Worm (Caenorhabditis elegans): ENCODE results near the gene unc-50.

Gene unc-50

DNA sequence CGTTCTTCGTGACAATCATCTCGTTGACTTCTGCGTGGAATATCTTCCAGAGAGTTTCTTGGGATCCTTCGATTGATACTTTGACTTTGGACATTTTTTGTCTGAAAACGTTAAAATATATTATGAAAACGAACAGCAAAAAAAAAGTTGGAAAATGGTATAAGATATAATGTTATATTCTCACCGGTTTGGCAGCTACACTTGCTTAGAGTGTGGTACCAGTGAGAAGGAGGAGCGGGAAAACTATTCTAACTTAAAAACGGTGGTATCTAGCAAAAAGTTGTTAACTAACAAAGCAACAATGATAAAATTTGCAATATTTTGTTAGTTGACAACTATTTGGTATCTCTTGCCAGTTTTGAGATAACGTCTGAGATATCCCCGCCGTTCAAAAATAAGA is 23.8 kb upstream of the unc-50 start, which contains the start of gene tbx-9:
Gene tbx-9, minus strand, starts transcription at position 101 of the 400 bp plus-strand sequence.
- TF ChIP-seq W03F9.2 (tag; optimal IDR thresholded peaks at IDR 0.05), result no peak
- no peak for TF ChIP-seq him-1 (tag; optimal IDR thresholded peaks at IDR 0.05)
- no peak for TF ChIP-seq dao-5 (tag; optimal IDR thresholded peaks at IDR 0.05)

DNA sequence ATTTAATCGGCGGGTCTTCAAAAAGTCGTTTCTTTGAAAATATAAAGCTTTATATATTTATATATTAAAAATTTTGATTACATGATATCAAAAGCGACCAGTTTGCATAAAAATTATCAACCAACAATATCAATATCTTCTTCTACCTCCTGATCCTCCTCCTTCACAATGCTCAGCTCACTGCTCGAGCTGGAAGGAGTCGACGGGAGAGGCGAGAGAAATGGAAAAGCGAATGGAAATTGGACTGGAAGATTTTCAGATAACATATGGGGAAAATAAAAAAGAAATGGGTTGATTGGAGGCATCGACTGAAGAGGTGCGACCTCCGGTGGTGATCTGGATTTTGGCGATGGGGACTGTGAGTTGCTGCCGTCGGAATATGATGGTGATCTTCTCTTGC is 22.0 kb upstream of the unc-50 start:
- no peak for TF ChIP-seq dao-5 (tag; optimal IDR thresholded peaks at IDR 0.05)
- TF ChIP-seq W03F9.2 (tag; optimal IDR thresholded peaks at IDR 0.05), result no peak
- no peak for TF ChIP-seq him-1 (tag; optimal IDR thresholded peaks at IDR 0.05)

DNA sequence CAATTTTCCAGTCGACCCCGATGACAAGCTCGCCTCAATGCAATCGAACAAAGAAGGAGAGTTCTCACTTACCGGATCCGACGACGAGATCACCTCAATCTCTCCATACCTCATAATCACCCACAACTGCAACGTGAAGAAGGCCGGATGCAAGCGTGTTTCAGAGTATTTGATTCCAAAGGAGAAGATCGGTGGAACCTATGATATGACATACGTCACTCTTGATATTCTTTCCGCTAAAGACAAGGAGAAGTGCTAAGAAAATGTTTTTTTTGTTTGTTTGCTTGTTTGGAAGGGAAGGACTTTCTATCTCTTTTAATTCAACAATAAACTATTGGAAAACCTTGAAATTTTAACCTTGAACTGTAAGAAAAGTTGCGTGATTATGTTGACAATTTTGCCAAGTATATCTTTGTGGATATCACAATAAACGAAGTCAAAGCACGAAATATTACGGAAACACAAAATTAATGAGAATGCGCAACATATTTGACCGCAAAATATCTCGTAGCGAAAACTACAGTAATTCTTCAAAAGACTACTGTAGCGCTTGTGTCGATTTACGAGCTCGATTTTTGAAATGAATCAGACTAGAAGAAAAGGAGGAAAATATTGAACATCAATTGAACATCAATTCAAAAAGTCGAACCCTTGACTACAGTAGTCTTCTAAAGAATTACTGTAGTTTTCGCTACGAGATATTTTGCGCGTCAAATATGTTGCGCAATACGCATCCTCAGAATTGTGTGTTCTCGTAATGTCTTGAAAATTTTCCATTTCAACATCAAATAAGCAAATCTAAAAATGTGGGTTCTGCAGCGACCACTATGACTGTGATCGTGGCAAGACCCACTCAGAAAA is 21.3 kb upstream of the unc-50 start:
- no peak for TF ChIP-seq him-1 (tag; optimal IDR thresholded peaks at IDR 0.05)
- no peak for TF ChIP-seq dao-5 (tag; optimal IDR thresholded peaks at IDR 0.05)
- no peak for TF ChIP-seq W03F9.2 (tag; optimal IDR thresholded peaks at IDR 0.05)

- TF ChIP-seq W03F9.2 (tag; optimal IDR thresholded peaks at IDR 0.05), result no peak
- TF ChIP-seq dao-5 (tag; optimal IDR thresholded peaks at IDR 0.05), result no peak
- TF ChIP-seq him-1 (tag; optimal IDR thresholded peaks at IDR 0.05), result no peak
Observed at ce11 chrIII:10337508-10338166, 19.7 kb upstream of the unc-50 start, which contains the start of gene ttr-15. TSS of gene ttr-15 (plus strand) at chrIII:10337847.

DNA sequence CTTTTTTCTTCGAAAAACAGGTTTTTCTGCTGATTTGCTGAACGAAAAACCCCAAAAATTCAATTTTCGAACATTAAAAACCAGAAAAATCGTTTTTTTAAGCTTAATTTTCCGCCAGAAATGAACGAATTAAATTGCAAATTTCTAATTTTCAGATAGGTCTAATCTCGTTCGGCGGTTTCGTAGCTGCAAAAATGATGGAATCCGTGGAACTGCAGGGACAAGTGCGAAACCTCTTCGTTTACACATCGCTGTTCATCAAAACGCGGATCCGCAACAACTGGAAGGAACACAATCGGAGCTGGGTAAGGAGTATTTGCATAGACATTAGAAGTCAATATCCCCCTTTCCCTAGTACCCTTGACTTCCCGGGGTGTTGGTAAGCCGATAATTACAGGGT is 18.1 kb upstream of the unc-50 start:
- TF ChIP-seq dao-5 (tag; optimal IDR thresholded peaks at IDR 0.05) (no peak), W03F9.2 (tag; optimal IDR thresholded peaks at IDR 0.05) (no peak), him-1 (tag; optimal IDR thresholded peaks at IDR 0.05) (no peak)

ce11 chrIII:10335086-10335485 is 17.1 kb upstream of the unc-50 start, which contains the start of gene ced-9:
TSS of gene ced-9 (plus strand) at chrIII:10335172.
- no peak for TF ChIP-seq dao-5 (tag; optimal IDR thresholded peaks at IDR 0.05)
- TF ChIP-seq him-1 (tag; optimal IDR thresholded peaks at IDR 0.05), result no peak
- TF ChIP-seq W03F9.2 (tag; optimal IDR thresholded peaks at IDR 0.05), result no peak

DNA sequence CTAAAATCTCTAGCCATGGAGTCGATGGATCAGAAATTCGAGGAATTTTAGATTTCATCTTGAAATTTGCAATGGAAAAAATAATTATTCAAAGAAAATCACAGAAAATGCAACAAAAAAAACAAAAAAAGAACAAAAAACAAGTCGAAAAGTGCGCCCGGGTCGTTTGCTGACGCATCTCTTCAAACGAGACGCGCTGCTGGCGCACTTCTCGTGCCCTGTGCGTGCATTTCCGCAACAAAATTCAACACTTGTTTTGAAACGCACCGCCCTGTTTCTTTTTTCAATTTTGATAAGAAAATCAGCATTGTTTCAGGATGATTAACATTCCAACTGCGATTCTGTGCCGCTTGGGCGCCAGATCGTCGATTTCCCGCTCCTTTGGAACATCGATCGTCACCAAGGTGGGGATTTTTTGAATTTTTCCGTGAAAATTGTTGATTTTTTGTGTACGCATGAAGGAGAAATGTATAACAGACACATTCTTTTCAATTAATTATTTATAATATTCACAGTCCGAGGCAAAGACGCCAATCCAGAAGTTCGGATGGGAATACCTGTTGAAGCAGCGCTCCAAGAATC is 16.1 kb upstream of the unc-50 start, which contains the start of the genes jmjd-4 and mev-1:
Gene jmjd-4, minus strand, starts transcription at position 58 of the 582 bp plus-strand sequence.
Gene mev-1, plus strand, starts transcription at position 317 of the 582 bp plus-strand sequence.
- TF ChIP-seq W03F9.2 (tag; optimal IDR thresholded peaks at IDR 0.05), result peak; percentile 89
- no peak for TF ChIP-seq dao-5 (tag; optimal IDR thresholded peaks at IDR 0.05)
- TF ChIP-seq him-1 (tag; optimal IDR thresholded peaks at IDR 0.05), result peak; percentile 67

DNA sequence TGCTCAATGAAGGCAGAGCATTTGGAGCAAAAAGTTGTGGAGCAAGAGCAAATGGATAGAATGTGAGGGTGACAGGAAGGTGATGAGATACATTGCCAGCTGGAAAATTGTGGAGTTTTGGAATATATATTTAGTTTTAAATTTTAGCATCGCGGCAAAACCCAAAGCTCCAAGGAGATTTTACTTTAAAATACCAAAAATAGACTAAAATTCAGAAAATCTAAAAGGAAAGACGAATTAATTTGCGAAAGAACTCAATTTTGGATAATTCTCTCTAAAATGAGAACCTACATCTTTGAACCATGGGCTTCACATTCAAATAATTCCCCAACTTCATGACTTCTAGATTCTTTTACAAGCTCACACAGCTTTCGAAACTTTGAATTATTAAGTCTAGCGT is 14.6 kb upstream of the unc-50 start, which contains the start of gene T07C4.12:
Gene T07C4.12, minus strand, starts transcription at position 101 of the 400 bp plus-strand sequence.
- no peak for TF ChIP-seq W03F9.2 (tag; optimal IDR thresholded peaks at IDR 0.05)

- TF ChIP-seq dao-5 (tag; optimal IDR thresholded peaks at IDR 0.05) (no peak), W03F9.2 (tag; optimal IDR thresholded peaks at IDR 0.05) (no peak), him-1 (tag; optimal IDR thresholded peaks at IDR 0.05) (no peak)
Observed at ce11 chrIII:10331232-10331631, 13.3 kb upstream of the unc-50 start.

DNA sequence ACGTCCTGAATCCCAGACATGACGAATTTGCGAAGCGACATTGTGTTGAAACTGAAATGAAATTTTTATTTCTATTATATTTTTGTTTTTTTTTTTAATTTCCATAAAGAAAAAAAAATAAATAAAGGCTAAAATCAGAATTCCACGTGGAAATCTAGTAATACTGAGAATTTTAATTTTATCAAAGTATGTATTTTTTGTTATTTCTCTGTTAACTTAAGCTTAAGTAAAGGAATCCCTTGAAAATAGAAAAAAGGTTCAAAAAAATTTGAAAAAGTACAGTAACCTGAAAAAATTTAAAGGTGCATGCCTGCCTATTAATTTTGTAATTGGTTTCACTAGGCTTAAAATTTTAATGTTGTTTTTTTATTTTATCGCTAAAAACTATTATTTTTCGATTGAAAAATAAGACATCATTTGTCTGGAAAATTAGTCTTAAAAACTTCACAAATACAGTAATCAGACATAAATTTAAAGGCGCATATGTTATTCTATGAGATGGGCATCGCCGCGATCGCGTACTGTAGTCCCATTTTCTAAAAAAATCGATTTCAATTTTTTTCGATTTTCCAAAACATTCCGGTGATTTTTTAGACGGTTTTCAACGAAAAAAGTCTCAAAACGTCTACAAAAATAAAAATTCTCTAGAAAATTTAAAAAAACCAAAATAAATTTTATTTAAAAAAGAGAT is 12.6 kb upstream of the unc-50 start, which contains the start of gene nex-2:
Gene nex-2, minus strand, starts transcription at position 51 of the 691 bp plus-strand sequence.
- TF ChIP-seq dao-5 (tag; optimal IDR thresholded peaks at IDR 0.05) (no peak), him-1 (tag; optimal IDR thresholded peaks at IDR 0.05) (no peak), W03F9.2 (tag; optimal IDR thresholded peaks at IDR 0.05) (no peak)

DNA sequence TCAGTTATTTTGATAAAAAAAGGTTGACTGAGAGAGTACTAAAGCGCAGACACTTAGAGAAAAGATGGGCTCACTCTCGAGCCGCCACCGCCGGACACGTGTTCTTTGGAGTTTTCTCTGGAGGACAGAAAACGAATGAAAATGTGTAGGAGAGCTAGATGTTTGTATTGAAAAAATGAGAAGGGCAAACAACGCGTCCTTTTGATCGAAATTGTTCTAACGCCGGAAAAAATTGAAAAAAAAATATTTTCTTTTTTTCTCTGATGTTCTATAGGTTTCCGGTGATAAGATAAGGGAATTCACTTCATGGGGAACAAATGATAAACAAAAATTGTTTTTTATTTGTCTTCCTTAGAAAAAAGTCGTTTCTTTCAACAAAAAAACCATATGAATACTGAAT is 11.8 kb upstream of the unc-50 start:
- TF ChIP-seq W03F9.2 (tag; optimal IDR thresholded peaks at IDR 0.05) (no peak), him-1 (tag; optimal IDR thresholded peaks at IDR 0.05) (no peak), dao-5 (tag; optimal IDR thresholded peaks at IDR 0.05) (no peak)

DNA sequence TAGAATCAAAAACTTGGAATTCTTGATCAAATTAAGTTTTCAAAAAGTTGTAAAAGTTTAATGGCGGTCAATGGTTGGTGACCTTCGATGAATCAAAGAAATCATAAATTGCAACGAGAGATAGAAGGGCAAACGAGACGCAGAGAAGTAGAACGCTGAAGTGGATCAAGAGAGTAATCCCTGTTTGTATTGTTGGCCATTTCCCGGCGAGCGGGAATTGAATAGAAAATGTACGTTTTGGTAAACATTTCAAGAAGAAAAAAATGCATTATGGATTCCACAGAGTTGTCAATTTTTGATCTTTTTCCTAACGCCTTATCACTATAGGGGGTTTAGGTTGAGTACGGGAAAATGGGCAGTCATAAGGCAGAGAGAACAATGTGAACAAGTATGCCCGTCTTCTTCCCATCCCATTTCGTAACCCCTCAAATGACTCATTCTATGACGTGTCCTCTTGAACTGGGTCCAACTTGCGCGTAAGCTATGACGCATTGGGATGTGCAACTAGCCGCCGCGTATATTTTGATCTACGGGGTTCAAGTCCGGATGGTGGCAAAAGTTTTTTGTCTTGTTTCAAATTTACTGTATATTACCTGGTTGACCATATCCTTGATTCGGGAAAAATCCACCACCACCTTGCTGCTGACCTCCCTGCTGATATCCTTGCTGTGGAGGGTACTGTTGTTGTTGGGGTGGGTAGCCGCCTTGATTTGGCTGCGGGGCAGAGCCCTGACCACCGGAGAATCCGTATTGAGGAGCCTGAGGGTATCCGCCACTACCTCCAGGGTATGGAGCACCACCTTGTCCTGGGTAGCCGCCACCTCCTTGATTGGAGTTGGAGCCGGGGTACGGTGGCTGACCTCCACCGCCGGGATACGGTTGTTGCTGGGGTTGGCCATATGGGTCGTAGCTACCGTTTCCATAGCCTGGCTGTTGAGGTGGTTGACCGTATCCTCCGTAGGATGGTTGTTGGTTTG is 10.9 kb upstream of the unc-50 start:
- no peak for TF ChIP-seq him-1 (tag; optimal IDR thresholded peaks at IDR 0.05)
- no peak for TF ChIP-seq dao-5 (tag; optimal IDR thresholded peaks at IDR 0.05)
- no peak for TF ChIP-seq W03F9.2 (tag; optimal IDR thresholded peaks at IDR 0.05)
